Worm (Caenorhabditis elegans) whole organism, young adult: ENCODE measurements around the gene C27H5.6.

Source experiments
- B0035.1 ChIP-seq: sonication (generic microtip); optimal IDR thresholded peaks from 2 replicates; lab custom pipeline; 2016; ENCODE audit warnings: missing genetic modification characterization, mild to moderate bottlenecking, missing compliant biosample characterization, missing genotype, missing genetic modification reagents
- D2030.7 ChIP-seq: fragments of 200-800 bp; sonication (Bioruptor generic); IDR thresholded peaks from 2 replicates; pipeline ENCODE4 v1.3.6; 2022; ENCODE audit warnings: missing genetic modification reagents, missing genetic modification characterization, missing compliant biosample characterization
- F52B5.7 ChIP-seq: sonication (generic microtip); optimal IDR thresholded peaks from 2 replicates; lab custom pipeline; 2016; ENCODE audit warnings: mild to moderate bottlenecking, missing genetic modification characterization, missing compliant biosample characterization
- Y53G8AR.9 ChIP-seq: fragments of 200-800 bp; sonication (Bioruptor generic); conservative IDR thresholded peaks from 2 replicates; pipeline ENCODE4 v1.3.6; 2022; ENCODE audit warnings: missing genetic modification reagents, missing genetic modification characterization, missing compliant biosample characterization
- Y67H2A.10 ChIP-seq: fragments of 200-800 bp; sonication (Bioruptor generic); conservative IDR thresholded peaks from 2 replicates; pipeline ENCODE4 v1.3.6; 2022; ENCODE audit warnings: missing genetic modification reagents, missing genetic modification characterization, missing compliant biosample characterization
- attf-6 ChIP-seq: fragments of 200-800 bp; sonication (Bioruptor generic); IDR thresholded peaks from 2 replicates; pipeline ENCODE4 v1.3.6; 2022; ENCODE audit warnings: missing genetic modification reagents, missing genetic modification characterization, missing compliant biosample characterization
- bed-2 ChIP-seq: fragments of 200-800 bp; sonication (Bioruptor generic); IDR thresholded peaks from 2 replicates; pipeline ENCODE4 v1.3.6; 2022; ENCODE audit warnings: missing genetic modification reagents, missing genetic modification characterization, missing compliant biosample characterization
- ccch-3 ChIP-seq: fragments of 200-800 bp; sonication (Bioruptor generic); optimal IDR thresholded peaks from 2 replicates; lab custom pipeline; 2018; ENCODE audit warnings: mild to moderate bottlenecking, missing genetic modification characterization, missing compliant biosample characterization
- ceh-27 ChIP-seq: fragments of 200-800 bp; sonication (Bioruptor generic); optimal IDR thresholded peaks from 2 replicates; lab custom pipeline; 2018; ENCODE audit warnings: mild to moderate bottlenecking, missing genetic modification characterization, moderate library complexity, missing compliant biosample characterization
- chd-7 ChIP-seq: sonication (generic microtip); optimal IDR thresholded peaks from 2 replicates; lab custom pipeline; 2016; ENCODE audit warnings: mild to moderate bottlenecking, missing genetic modification characterization, moderate library complexity, missing compliant biosample characterization
- dpff-1 ChIP-seq: sonication (generic microtip); optimal IDR thresholded peaks from 2 replicates; lab custom pipeline; 2017; ENCODE audit warnings: mild to moderate bottlenecking, missing genetic modification characterization, missing compliant biosample characterization
- egl-18 ChIP-seq: fragments of 200-800 bp; sonication (Bioruptor generic); IDR thresholded peaks from 2 replicates; pipeline ENCODE4 v1.3.6; 2022; ENCODE audit warnings: missing genetic modification reagents, missing genetic modification characterization, missing compliant biosample characterization
- egrh-3 ChIP-seq: fragments of 200-800 bp; sonication (Bioruptor generic); IDR thresholded peaks from 2 replicates; pipeline ENCODE4 v1.3.6; 2022; ENCODE audit warnings: missing genetic modification reagents, missing genetic modification characterization, missing compliant biosample characterization
- fkh-3 ChIP-seq: sonication (generic microtip); optimal IDR thresholded peaks from 2 replicates; lab custom pipeline; 2016; ENCODE audit warnings: mild to moderate bottlenecking, missing genetic modification characterization, missing compliant biosample characterization
- him-1 ChIP-seq: sonication (generic microtip); optimal IDR thresholded peaks from 2 replicates; lab custom pipeline; 2016; ENCODE audit warnings: missing genotype, missing genetic modification reagents, missing genetic modification characterization, missing compliant biosample characterization
- hlh-12 ChIP-seq: sonication (generic microtip); optimal IDR thresholded peaks from 2 replicates; lab custom pipeline; 2016; ENCODE audit warnings: missing genetic modification characterization, missing compliant biosample characterization
- hlh-26 ChIP-seq: fragments of 200-800 bp; sonication (Bioruptor generic); conservative IDR thresholded peaks from 2 replicates; pipeline ENCODE4 v1.3.6; 2022; ENCODE audit warnings: missing genetic modification reagents, missing genetic modification characterization, missing compliant biosample characterization
- hmg-1.2 ChIP-seq: fragments of 200-800 bp; sonication (Bioruptor generic); IDR thresholded peaks from 2 replicates; pipeline ENCODE4 v1.3.6; 2022; ENCODE audit warnings: missing genetic modification reagents, missing genetic modification characterization, missing compliant biosample characterization
- hsf-1 ChIP-seq: fragments of 200-800 bp; sonication (Bioruptor generic); IDR thresholded peaks from 2 replicates; pipeline ENCODE4 v1.3.6; 2022; ENCODE audit warnings: missing genetic modification reagents, missing genetic modification characterization, missing compliant biosample characterization
- lin-35 ChIP-seq, 3 experiments: fragments of 150-350 bp in 2 of 3; sonication (generic microtip) in 1 of 3; optimal IDR thresholded peaks; 2 replicates each; lab custom pipeline; 2014 to 2018; ENCODE audit warnings: missing biosample characterization in 3 of 3, missing genetic modification characterization in 3 of 3, missing genetic modification reagents in 3 of 3
- madf-3 ChIP-seq: fragments of 200-800 bp; sonication (Bioruptor generic); IDR thresholded peaks from 2 replicates; pipeline ENCODE4 v1.3.6; 2022; ENCODE audit warnings: missing genetic modification reagents, missing genetic modification characterization, missing compliant biosample characterization
- mxl-1 ChIP-seq: sonication (generic microtip); optimal IDR thresholded peaks from 2 replicates; lab custom pipeline; 2016; ENCODE audit warnings: missing genetic modification characterization, missing compliant biosample characterization
- nfya-1 ChIP-seq: sonication (generic microtip); optimal IDR thresholded peaks from 2 replicates; lab custom pipeline; 2017; ENCODE audit warnings: antibody characterized with exemption, missing compliant biosample characterization, missing genetic modification characterization, borderline replicate concordance; ENCODE audit not compliant: insufficient read depth
- nhr-80 ChIP-seq: sonication (generic microtip); optimal IDR thresholded peaks from 2 replicates; lab custom pipeline; 2016; ENCODE audit warnings: missing genetic modification characterization, missing compliant biosample characterization
- nhr-90 ChIP-seq: sonication (generic microtip); optimal IDR thresholded peaks from 2 replicates; lab custom pipeline; 2016; ENCODE audit warnings: missing genotype, mild to moderate bottlenecking, missing genetic modification characterization, missing compliant biosample characterization
- rec-8 ChIP-seq, 2 experiments: sonication (generic microtip); optimal IDR thresholded peaks; 2 replicates each; lab custom pipeline; 2016; ENCODE audit warnings: mild to moderate bottlenecking in 2 of 2, missing genetic modification characterization in 2 of 2, missing genetic modification reagents in 2 of 2, missing genotype in 2 of 2, missing biosample characterization in 1 of 2, missing compliant biosample characterization in 1 of 2, moderate library complexity in 1 of 2
- repo-1 ChIP-seq: sonication (generic microtip); optimal IDR thresholded peaks from 2 replicates; lab custom pipeline; 2017; ENCODE audit warnings: mild to moderate bottlenecking, missing genetic modification characterization, missing compliant biosample characterization
- rpc-1 ChIP-seq, 2 experiments: fragments of 150-350 bp in 1 of 2; sonication (generic microtip) in 1 of 2; optimal IDR thresholded peaks; 2 replicates each; lab custom pipeline; 2014 to 2018; ENCODE audit warnings: missing biosample characterization in 1 of 2, missing genetic modification characterization in 1 of 2, missing genetic modification reagents in 1 of 2, missing genotype in 1 of 2
- sdz-38 ChIP-seq: sonication (generic microtip); optimal IDR thresholded peaks from 2 replicates; lab custom pipeline; 2016; ENCODE audit warnings: missing genotype, missing genetic modification characterization, missing compliant biosample characterization
- snpc-1.1 ChIP-seq: sonication (generic microtip); optimal IDR thresholded peaks from 2 replicates; lab custom pipeline; 2017; ENCODE audit warnings: missing genetic modification characterization, mild to moderate bottlenecking, missing compliant biosample characterization, antibody characterized with exemption, moderate library complexity, missing genotype, missing genetic modification reagents; ENCODE audit not compliant: insufficient read depth
- snpc-1.3 ChIP-seq: sonication (generic microtip); optimal IDR thresholded peaks from 2 replicates; lab custom pipeline; 2017; ENCODE audit warnings: missing genetic modification characterization, mild to moderate bottlenecking, missing compliant biosample characterization, antibody characterized with exemption, moderate library complexity, missing genotype, missing genetic modification reagents; ENCODE audit not compliant: insufficient read depth
- snpc-3.4 ChIP-seq: sonication (generic microtip); optimal IDR thresholded peaks from 2 replicates; lab custom pipeline; 2017; ENCODE audit warnings: missing genetic modification characterization, mild to moderate bottlenecking, missing compliant biosample characterization, antibody characterized with exemption, moderate library complexity, missing genotype, missing genetic modification reagents
- snpc-4 ChIP-seq, 5 experiments: fragments of 150-350 bp in 1 of 5; sonication (generic microtip) in 4 of 5; optimal IDR thresholded peaks; 2 replicates each; lab custom pipeline; 2014 to 2018; ENCODE audit warnings: missing genetic modification characterization in 5 of 5, missing biosample characterization in 3 of 5, antibody characterized with exemption in 2 of 5, mild to moderate bottlenecking in 2 of 5, missing compliant biosample characterization in 2 of 5, missing genotype in 2 of 5, moderate library complexity in 2 of 5, missing genetic modification reagents in 1 of 5
- tbp1 ChIP-seq: fragments of 200-800 bp; sonication (Bioruptor generic); optimal IDR thresholded peaks from 2 replicates; lab custom pipeline; 2018; ENCODE audit warnings: mild to moderate bottlenecking, missing genetic modification characterization, missing compliant biosample characterization
- unc-62 ChIP-seq: fragments of 150-350 bp; optimal IDR thresholded peaks from 2 replicates; lab custom pipeline; 2014; ENCODE audit warnings: missing biosample characterization, missing genetic modification reagents, missing genetic modification characterization
- zfh-2 ChIP-seq: fragments of 200-800 bp; sonication (Bioruptor generic); conservative IDR thresholded peaks from 2 replicates; pipeline ENCODE4 v1.3.6; 2022; ENCODE audit warnings: missing genetic modification reagents, missing genetic modification characterization, missing compliant biosample characterization
- ztf-18 ChIP-seq: sonication (generic microtip); optimal IDR thresholded peaks from 2 replicates; lab custom pipeline; 2016; ENCODE audit warnings: missing genotype, mild to moderate bottlenecking, missing genetic modification characterization, missing compliant biosample characterization
- ztf-26 ChIP-seq: sonication (generic microtip); optimal IDR thresholded peaks from 2 replicates; lab custom pipeline; 2017; ENCODE audit warnings: missing genetic modification characterization, missing compliant biosample characterization
- ztf-28 ChIP-seq: fragments of 200-800 bp; sonication (Bioruptor generic); IDR thresholded peaks from 2 replicates; pipeline ENCODE4 v1.3.6; 2022; ENCODE audit warnings: missing genetic modification reagents, missing genetic modification characterization, missing compliant biosample characterization
- ztf-3 ChIP-seq: fragments of 200-800 bp; sonication (Bioruptor generic); optimal IDR thresholded peaks from 2 replicates; lab custom pipeline; 2018; ENCODE audit warnings: mild to moderate bottlenecking, missing genetic modification characterization, missing compliant biosample characterization

The C27H5.6 gene

ce11 chrII:7187110-7187509 lies at the start of gene C27H5.6:
Gene C27H5.6, minus strand, starts transcription at chrII:7187210.
- TF ChIP-seq Y53G8AR.9 (GFP tag; lab: Robert Waterston, UW) (no peak), madf-3 (GFP tag; lab: Robert Waterston, UW) (no peak), B0035.1 (no peak), unc-62 (no peak), zfh-2 (GFP tag; lab: Robert Waterston, UW) (no peak), sdz-38 (tag; lab: Kevin White, UChicago) (no peak), snpc-1.1 (tag; lab: Kevin White, UChicago) (no peak), egl-18 (no peak), Y67H2A.10 (GFP tag; lab: Robert Waterston, UW) (no peak), ztf-28 (GFP tag; lab: Robert Waterston, UW) (no peak), chd-7 (tag; lab: Kevin White, UChicago) (no peak), bed-2 (GFP tag; lab: Robert Waterston, UW) (no peak), repo-1 (no peak), dpff-1 (tag; lab: Kevin White, UChicago) (no peak), hlh-12 (tag; lab: Kevin White, UChicago) (no peak), ztf-18 (tag; lab: Kevin White, UChicago) (no peak), egrh-3 (GFP tag; lab: Robert Waterston, UW) (no peak), hlh-26 (GFP tag; lab: Robert Waterston, UW) (no peak), ztf-26 (tag; lab: Kevin White, UChicago) (no peak), fkh-3 (tag; lab: Kevin White, UChicago) (no peak)

ce11 chrII:7233274-7233673 lies 46.3 kb upstream of the C27H5.6 start:
- TF ChIP-seq ccch-3 (GFP tag; lab: Kevin White, UChicago), result no peak
- peak; percentile 28 for TF ChIP-seq nhr-80 (tag; lab: Kevin White, UChicago)

- TF ChIP-seq nfya-1 (no peak), nhr-80 (tag; lab: Kevin White, UChicago) (peak; percentile 52)
These were observed 45.5 kb upstream of the C27H5.6 start, which contains the start of gene ctsa-3.1 for ce11 chrII:7232517-7232916. Gene ctsa-3.1, plus strand, starts transcription at chrII:7232853.

DNA sequence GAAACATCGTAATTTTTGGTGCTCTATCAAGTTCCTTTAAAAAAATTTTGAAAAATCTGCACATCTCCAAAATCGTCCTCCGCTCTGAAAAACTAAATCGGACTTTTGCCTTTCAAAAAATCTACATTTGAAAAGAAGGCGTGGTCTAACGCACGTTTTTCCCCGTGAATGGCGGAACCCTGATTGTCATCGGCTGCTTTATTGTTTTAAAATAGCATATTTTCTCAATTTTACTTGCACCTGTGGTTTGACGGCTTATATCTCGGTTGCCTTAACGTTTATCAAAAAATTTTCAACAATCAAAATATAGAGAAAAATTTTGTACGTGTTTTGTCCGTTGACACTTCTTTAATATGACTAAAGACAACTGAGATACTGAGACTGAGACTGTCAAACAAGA lies 44.9 kb upstream of the C27H5.6 start:
- peak; percentile 15 for TF ChIP-seq snpc-3.4 (tag; lab: Kevin White, UChicago)
- no peak for TF ChIP-seq lin-35 (GFP tag; optimal IDR thresholded peaks at IDR 0.05; lab: Kevin White, UChicago)
- TF ChIP-seq rec-8 (tag; optimal IDR thresholded peaks at IDR 0.05; lab: Kevin White, UChicago), result no peak
- peak; percentile 35 for TF ChIP-seq him-1 (tag; lab: Kevin White, UChicago)
- no peak for TF ChIP-seq ztf-28 (GFP tag; lab: Robert Waterston, UW)
- peak; percentile 81 for TF ChIP-seq snpc-4 (GFP tag; optimal IDR thresholded peaks at IDR 0.05; lab: Kevin White, UChicago)
- peak; percentile 90 to 93 (median 91) for TF ChIP-seq snpc-4 (tag; optimal IDR thresholded peaks at IDR 0.05; lab: Kevin White, UChicago)
- no peak for TF ChIP-seq F52B5.7 (tag; lab: Kevin White, UChicago)
- peak; percentile 76 for TF ChIP-seq hmg-1.2 (GFP tag; lab: Robert Waterston, UW)
- TF ChIP-seq nhr-90 (tag; lab: Kevin White, UChicago), result no peak
- no peak for TF ChIP-seq hsf-1 (GFP tag; lab: Robert Waterston, UW)
- TF ChIP-seq attf-6 (GFP tag; lab: Robert Waterston, UW), result no peak
- no peak for TF ChIP-seq snpc-1.3 (tag; lab: Kevin White, UChicago)
- TF ChIP-seq fkh-3 (tag; lab: Kevin White, UChicago), result no peak
- 0 out of 2 replicates have a peak, but pooled peaks have one; percentile 21 for TF ChIP-seq D2030.7 (GFP tag; lab: Robert Waterston, UW)
- peak; percentile 68 for TF ChIP-seq tbp1 (GFP tag; lab: Kevin White, UChicago)
- TF ChIP-seq snpc-1.1 (tag; lab: Kevin White, UChicago), result peak; percentile 89
- no peak for TF ChIP-seq ceh-27 (GFP tag; lab: Kevin White, UChicago)
- no peak for TF ChIP-seq mxl-1 (tag; lab: Kevin White, UChicago)
- TF ChIP-seq ztf-3 (GFP tag; lab: Kevin White, UChicago), result no peak
- no peak for TF ChIP-seq rpc-1 (optimal IDR thresholded peaks at IDR 0.05; lab: Kevin White, UChicago)
- TF ChIP-seq rpc-1 (tag; optimal IDR thresholded peaks at IDR 0.05; lab: Kevin White, UChicago), result peak; percentile 25
- no peak for TF ChIP-seq chd-7 (tag; lab: Kevin White, UChicago)
